Fruit fly (Drosophila melanogaster) whole organism, wandering third instar larva: Measurements from ENCODE around the gene janB.

Source experiments
- CG32264 ChIP-seq: fragments of 200-800 bp; sonication (Bioruptor generic); optimal IDR thresholded peaks from 2 replicates; lab custom pipeline; 2016; ENCODE audit warnings: missing biosample characterization, missing genetic modification characterization
- CG9705 ChIP-seq: fragments of 200-800 bp; sonication (Bioruptor generic); optimal IDR thresholded peaks from 2 replicates; lab custom pipeline; 2018; ENCODE audit warnings: missing biosample characterization, mild to moderate bottlenecking, missing genetic modification characterization
- Dfd ChIP-seq: fragments of >200 bp; optimal IDR thresholded peaks from 2 replicates; lab custom pipeline; 2017; ENCODE audit warnings: missing biosample characterization, missing genetic modification characterization
- Dif ChIP-seq: fragments of 200-275, 200-300 bp; sonication (Bioruptor generic); optimal IDR thresholded peaks from 2 replicates; lab custom pipeline; 2018; ENCODE audit warnings: missing biosample characterization, missing genetic modification characterization; ENCODE audit not compliant: partially characterized antibody
- GATAd ChIP-seq: sonication (Bioruptor generic); optimal IDR thresholded peaks from 2 replicates; lab custom pipeline; 2016; ENCODE audit warnings: missing biosample characterization, missing genetic modification characterization
- HLH106 ChIP-seq: fragments of 200-800 bp; optimal IDR thresholded peaks from 3 replicates; lab custom pipeline; 2019; ENCODE audit warnings: missing biosample characterization, mild to moderate bottlenecking, missing genetic modification characterization, moderate library complexity
- Hnf4 ChIP-seq: fragments of 200-800 bp; sonication (Bioruptor generic); optimal IDR thresholded peaks from 2 replicates; lab custom pipeline; 2016; ENCODE audit warnings: missing biosample characterization, mild to moderate bottlenecking, missing genetic modification characterization
- Hr78 ChIP-seq: fragments of >200 bp; optimal IDR thresholded peaks from 2 replicates; lab custom pipeline; 2017; ENCODE audit warnings: missing biosample characterization, missing genetic modification characterization
- Hr83 ChIP-seq: fragments of 200-300 bp; sonication (Bioruptor generic); optimal IDR thresholded peaks from 2 replicates; lab custom pipeline; 2016; ENCODE audit warnings: missing biosample characterization, mild to moderate bottlenecking, missing genetic modification characterization, moderate library complexity; ENCODE audit not compliant: poor library complexity, severe bottlenecking
- Jra ChIP-seq: sonication (Bioruptor generic); optimal IDR thresholded peaks from 2 replicates; lab custom pipeline; 2016; ENCODE audit warnings: missing biosample characterization, missing genetic modification characterization
- Myc ChIP-seq: fragments of >200 bp; optimal IDR thresholded peaks from 2 replicates; lab custom pipeline; 2017
- N ChIP-seq: fragments of >200 bp; optimal IDR thresholded peaks from 2 replicates; lab custom pipeline; 2018; ENCODE audit warnings: missing biosample characterization, missing external identifiers, missing genetic modification characterization
- OdsH ChIP-seq: fragments of 200-800 bp; sonication (Bioruptor generic); optimal IDR thresholded peaks from 2 replicates; lab custom pipeline; 2016; ENCODE audit warnings: missing biosample characterization, mild to moderate bottlenecking, missing genetic modification characterization
- Rel ChIP-seq, 2 experiments: fragments of 200-800 bp; sonication (Bioruptor generic) in 1 of 2; optimal IDR thresholded peaks; 2 replicates in 1 of 2; 3 replicates in 1 of 2; lab custom pipeline; 2016 to 2019; ENCODE audit warnings: mild to moderate bottlenecking in 2 of 2, missing biosample characterization in 2 of 2, missing genetic modification characterization in 2 of 2, moderate library complexity in 1 of 2
- Sp1 ChIP-seq: fragments of 200-800 bp; sonication (Bioruptor generic); optimal IDR thresholded peaks from 3 replicates; lab custom pipeline; 2019; ENCODE audit warnings: missing biosample characterization, mild to moderate bottlenecking, missing genetic modification characterization, moderate library complexity
- Vsx2 ChIP-seq: fragments of 200-300, 225-300 bp; sonication (Bioruptor generic); optimal IDR thresholded peaks from 2 replicates; lab custom pipeline; 2018; ENCODE audit warnings: missing biosample characterization, missing genetic modification characterization; ENCODE audit not compliant: partially characterized antibody
- br ChIP-seq: fragments of 200-800 bp; sonication (Bioruptor generic); optimal IDR thresholded peaks from 2 replicates; lab custom pipeline; 2016; ENCODE audit warnings: missing biosample characterization, missing genetic modification characterization
- brk ChIP-seq: fragments of 200-800 bp; sonication (Bioruptor generic); optimal IDR thresholded peaks from 2 replicates; lab custom pipeline; 2016; ENCODE audit warnings: missing biosample characterization, mild to moderate bottlenecking, missing genetic modification characterization
- dl ChIP-seq, 2 experiments: fragments of 175-275, 200-275 bp in 1 of 2; fragments of 200-275 bp in 1 of 2; sonication (Bioruptor generic); optimal IDR thresholded peaks; lab custom pipeline; 2018; ENCODE audit warnings: mild to moderate bottlenecking in 2 of 2, missing biosample characterization in 2 of 2, missing genetic modification characterization in 2 of 2, moderate library complexity in 2 of 2; ENCODE audit not compliant: partially characterized antibody in 2 of 2, insufficient read depth in 1 of 2
- dmrt93B ChIP-seq: fragments of 200-800 bp; sonication (Bioruptor generic); optimal IDR thresholded peaks from 2 replicates; lab custom pipeline; 2018; ENCODE audit warnings: missing biosample characterization, mild to moderate bottlenecking, missing genetic modification characterization
- dsf ChIP-seq: sonication (Bioruptor generic); optimal IDR thresholded peaks from 2 replicates; lab custom pipeline; 2016; ENCODE audit warnings: missing biosample characterization, missing genetic modification characterization, borderline replicate concordance
- ey ChIP-seq: fragments of 200-800 bp; sonication (Bioruptor generic); optimal IDR thresholded peaks from 2 replicates; lab custom pipeline; 2016; ENCODE audit warnings: missing biosample characterization, missing genetic modification characterization
- foxo ChIP-seq, 2 experiments: fragments of 200-800 bp; sonication (Bioruptor generic); optimal IDR thresholded peaks; 2 replicates in 1 of 2; 3 replicates in 1 of 2; lab custom pipeline; 2016 to 2017; ENCODE audit warnings: missing biosample characterization in 2 of 2, missing genetic modification characterization in 2 of 2
- fru ChIP-seq: fragments of 200-800 bp; sonication (Bioruptor generic); optimal IDR thresholded peaks from 3 replicates; lab custom pipeline; 2016; ENCODE audit warnings: missing biosample characterization, mild to moderate bottlenecking, missing genetic modification characterization
- h ChIP-seq: fragments of 200-800 bp; sonication (Bioruptor generic); optimal IDR thresholded peaks from 3 replicates; lab custom pipeline; 2016; ENCODE audit warnings: missing biosample characterization, mild to moderate bottlenecking, missing genetic modification characterization
- jim ChIP-seq: fragments of 175-275, 200-325 bp; sonication (Bioruptor generic); optimal IDR thresholded peaks from 2 replicates; lab custom pipeline; 2016; ENCODE audit warnings: missing biosample characterization, mild to moderate bottlenecking, missing genetic modification characterization
- lola ChIP-seq: fragments of >200 bp; optimal IDR thresholded peaks from 2 replicates; lab custom pipeline; 2017; ENCODE audit warnings: missing biosample characterization, missing genetic modification characterization
- pan ChIP-seq: fragments of >200 bp; optimal IDR thresholded peaks from 2 replicates; lab custom pipeline; 2017
- psq ChIP-seq: fragments of 200-800 bp; sonication (Bioruptor generic); optimal IDR thresholded peaks from 3 replicates; lab custom pipeline; 2017; ENCODE audit warnings: missing biosample characterization, mild to moderate bottlenecking, missing genetic modification characterization, moderate library complexity
- sage ChIP-seq: fragments of 200-800 bp; sonication (Bioruptor generic); optimal IDR thresholded peaks from 2 replicates; lab custom pipeline; 2016; ENCODE audit warnings: missing biosample characterization, mild to moderate bottlenecking, missing genetic modification characterization
- sv ChIP-seq: fragments of 200-800 bp; sonication (Bioruptor generic); optimal IDR thresholded peaks from 3 replicates; lab custom pipeline; 2016; ENCODE audit warnings: missing biosample characterization, missing genetic modification characterization
- tai ChIP-seq: sonication (Bioruptor generic); optimal IDR thresholded peaks from 2 replicates; lab custom pipeline; 2016; ENCODE audit warnings: missing biosample characterization, missing genetic modification characterization
- usp ChIP-seq: fragments of >200 bp; optimal IDR thresholded peaks from 2 replicates; lab custom pipeline; 2017; ENCODE audit warnings: missing biosample characterization, missing genetic modification characterization
- woc ChIP-seq: sonication (Bioruptor generic); optimal IDR thresholded peaks from 2 replicates; lab custom pipeline; 2016; ENCODE audit warnings: missing biosample characterization, mild to moderate bottlenecking, missing genetic modification characterization

Gene janB

dm6 chr3R:30040879-30041278 is 2.4 kb upstream of the janB start:
- TF ChIP-seq Vsx2 (GFP tag; lab: Kevin White, UChicago) (no peak), dsf (no peak), OdsH (GFP tag; lab: Kevin White, UChicago) (no peak), N (GFP tag; lab: Kevin White, UChicago) (no peak), ey (GFP tag; lab: Kevin White, UChicago) (no peak), Hr78 (GFP tag; lab: Kevin White, UChicago) (no peak), CG32264 (GFP tag; lab: Kevin White, UChicago) (no peak), dmrt93B (GFP tag; lab: Kevin White, UChicago) (no peak), dl (GFP tag; optimal IDR thresholded peaks at IDR 0.05; lab: Kevin White, UChicago; ENCODE audit: insufficient read depth in 1 of 2, partially characterized antibody in 2 of 2) (no peak), sage (GFP tag; lab: Kevin White, UChicago) (no peak), foxo (GFP tag; optimal IDR thresholded peaks at IDR 0.05; lab: Kevin White, UChicago) (no peak), CG9705 (GFP tag; lab: Kevin White, UChicago) (no peak), HLH106 (tag; lab: Kevin White, UChicago) (no peak), woc (no peak), lola (no peak), Myc (lab: Kevin White, UChicago) (no peak), Dif (no peak), fru (GFP tag; lab: Kevin White, UChicago) (no peak)

dm6 chr3R:30039494-30039893 is 966 bp upstream of the janB start, which contains the start of the genes janA, Sry-alpha and Sry-beta:
Gene janA, minus strand, starts transcription at chr3R:30039533.
Gene Sry-alpha, plus strand, starts transcription at chr3R:30039719.
Gene Sry-beta, plus strand, starts transcription at chr3R:30039719.
- peak; percentile 5 for TF ChIP-seq sv (GFP tag; lab: Kevin White, UChicago)
- TF ChIP-seq usp (GFP tag; lab: Kevin White, UChicago): no peak
- no peak for TF ChIP-seq Hnf4
- TF ChIP-seq Hr83 (GFP tag; lab: Kevin White, UChicago): peak; percentile 67

DNA sequence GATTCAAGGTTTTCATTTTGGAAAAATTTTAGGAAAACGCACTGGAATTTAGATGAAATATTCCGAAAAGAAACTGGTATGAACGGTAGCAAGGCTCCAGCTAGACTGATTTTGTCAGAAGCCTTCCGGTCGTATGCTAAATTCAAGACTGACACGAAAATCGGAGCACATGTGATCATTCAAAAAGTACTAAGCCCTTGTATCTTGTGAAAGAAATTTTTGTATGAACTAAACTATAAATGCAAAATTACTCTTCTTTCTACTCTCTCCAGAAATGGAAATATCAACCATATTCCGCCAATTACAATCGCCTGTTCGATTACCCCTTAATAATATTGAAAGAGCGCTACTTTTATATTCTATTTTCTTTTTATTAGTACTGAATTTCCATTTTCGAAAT is 898 bp downstream of the janB start, which contains the start of gene ocn:
ocn (minus strand) TSS at position 101 of the 400 bp plus-strand sequence.
- TF ChIP-seq sage (GFP tag; lab: Kevin White, UChicago) (no peak), Hnf4 (no peak), Sp1 (no peak), dl (GFP tag; optimal IDR thresholded peaks at IDR 0.05; lab: Kevin White, UChicago; ENCODE audit: insufficient read depth in 1 of 2, partially characterized antibody in 2 of 2) (no peak), Dif (no peak), fru (GFP tag; lab: Kevin White, UChicago) (no peak), Dfd (no peak), dmrt93B (GFP tag; lab: Kevin White, UChicago) (no peak), h (no peak), Hr78 (GFP tag; lab: Kevin White, UChicago) (no peak), Myc (lab: Kevin White, UChicago) (no peak), N (GFP tag; lab: Kevin White, UChicago) (no peak), tai (GFP tag; lab: Kevin White, UChicago) (no peak), jim (GFP tag; lab: Kevin White, UChicago) (no peak), woc (no peak), pan (lab: Kevin White, UChicago) (no peak), Hr83 (GFP tag; lab: Kevin White, UChicago) (no peak), OdsH (GFP tag; lab: Kevin White, UChicago) (no peak), Vsx2 (GFP tag; lab: Kevin White, UChicago) (no peak), GATAd (GFP tag; lab: Kevin White, UChicago) (no peak)
- TF ChIP-seq, all 38 proteins: peak for 0

- TF ChIP-seq Jra (no peak), psq (GFP tag; lab: Kevin White, UChicago) (no peak), Hr83 (GFP tag; lab: Kevin White, UChicago) (no peak), brk (GFP tag; lab: Kevin White, UChicago) (no peak), woc (no peak), lola (no peak), dsf (no peak), HLH106 (tag; lab: Kevin White, UChicago) (no peak), Hr78 (GFP tag; lab: Kevin White, UChicago) (no peak), Rel (GFP tag; optimal IDR thresholded peaks at IDR 0.05; lab: Kevin White, UChicago) (no peak), Rel (tag; optimal IDR thresholded peaks at IDR 0.05; lab: Kevin White, UChicago) (no peak), ey (GFP tag; lab: Kevin White, UChicago) (no peak), pan (lab: Kevin White, UChicago) (no peak), Dfd (no peak), dmrt93B (GFP tag; lab: Kevin White, UChicago) (no peak), br (GFP tag; lab: Kevin White, UChicago) (no peak)
Observed at dm6 chr3R:30036609-30037008, 1.9 kb downstream of the janB start, which contains the start of gene ZIPIC. Gene ZIPIC, minus strand, starts transcription at chr3R:30036870.
